Worm (Caenorhabditis elegans) whole organism, L1 larva: ENCODE data around the gene T06A10.107.
"Not testable (repeated sequence)": the region's sequence is repeated elsewhere in the genome, so short reads cannot be mapped to it uniquely, and the experiment has no call there.

Experiments
- F16B12.6 ChIP-seq: fragments of 150-350 bp; optimal IDR thresholded peaks from 2 replicates; lab custom pipeline; 2014; ENCODE audit warnings: missing biosample characterization, missing genetic modification characterization
- aha-1 ChIP-seq: fragments of 150-350 bp; optimal IDR thresholded peaks from 2 replicates; lab custom pipeline; 2014; ENCODE audit warnings: missing biosample characterization, missing genetic modification characterization
- blmp-1 ChIP-seq: fragments of 150-350 bp; optimal IDR thresholded peaks from 2 replicates; lab custom pipeline; 2014; ENCODE audit warnings: missing biosample characterization, missing genetic modification characterization
- ceh-88 ChIP-seq: fragments of 200-800 bp; sonication (Bioruptor generic); IDR thresholded peaks from 2 replicates; pipeline ENCODE4 v1.3.6; 2022; ENCODE audit warnings: missing genetic modification characterization, missing compliant biosample characterization
- ceh-90 ChIP-seq: sonication (generic microtip); optimal IDR thresholded peaks from 2 replicates; lab custom pipeline; 2016; ENCODE audit warnings: missing genetic modification characterization, missing compliant biosample characterization
- dpl-1 ChIP-seq, 3 experiments: fragments of 150-350 bp in 2 of 3; sonication (generic microtip) in 1 of 3; optimal IDR thresholded peaks; 2 replicates each; lab custom pipeline; 2014 to 2017; ENCODE audit warnings: missing biosample characterization in 3 of 3, missing genetic modification characterization in 3 of 3, missing genetic modification reagents in 3 of 3
- dsc-1 ChIP-seq: sonication (generic microtip); optimal IDR thresholded peaks from 2 replicates; lab custom pipeline; 2016; ENCODE audit warnings: mild to moderate bottlenecking, missing genetic modification characterization, missing compliant biosample characterization
- efl-1 ChIP-seq, 4 experiments: fragments of 150-350 bp; optimal IDR thresholded peaks in 3 of 4; peaks in 1 of 4; 1 replicate in 1 of 4; 2 replicates in 3 of 4; lab custom pipeline; 2014; ENCODE audit warnings: missing biosample characterization in 2 of 4, missing genetic modification characterization in 2 of 4, missing genetic modification reagents in 2 of 4
- elt-2 ChIP-seq: sonication (generic microtip); optimal IDR thresholded peaks from 2 replicates; lab custom pipeline; 2016; ENCODE audit warnings: missing genetic modification characterization, mild to moderate bottlenecking, inconsistent platforms, missing compliant biosample characterization, missing genetic modification reagents
- fkh-4 ChIP-seq: sonication (generic microtip); optimal IDR thresholded peaks from 2 replicates; lab custom pipeline; 2016; ENCODE audit warnings: missing compliant biosample characterization, missing genetic modification characterization, borderline replicate concordance
- fkh-8 ChIP-seq: sonication (generic microtip); optimal IDR thresholded peaks from 2 replicates; lab custom pipeline; 2016; ENCODE audit warnings: mild to moderate bottlenecking, missing genetic modification characterization, missing compliant biosample characterization
- grh-1 ChIP-seq: fragments of 200-800 bp; sonication (Bioruptor generic); IDR thresholded peaks from 2 replicates; pipeline ENCODE4 v1.3.6; 2022; ENCODE audit warnings: missing genetic modification reagents, missing genetic modification characterization, missing compliant biosample characterization
- hpl-2 ChIP-seq: fragments of 150-350 bp; optimal IDR thresholded peaks from 2 replicates; lab custom pipeline; 2014; ENCODE audit warnings: missing biosample characterization, missing genetic modification reagents, missing genetic modification characterization
- isw-1 ChIP-seq: fragments of 200-800 bp; sonication (Bioruptor generic); IDR thresholded peaks from 2 replicates; pipeline ENCODE4 v1.3.6; 2022; ENCODE audit warnings: missing genetic modification characterization, missing compliant biosample characterization
- lin-13 ChIP-seq: fragments of 150-350 bp; optimal IDR thresholded peaks from 2 replicates; lab custom pipeline; 2014; ENCODE audit warnings: missing biosample characterization, missing genetic modification reagents, missing genetic modification characterization
- lin-14 ChIP-seq: fragments of 200-800 bp; sonication (Bioruptor generic); optimal IDR thresholded peaks from 2 replicates; lab custom pipeline; 2018; ENCODE audit warnings: mild to moderate bottlenecking, missing genetic modification characterization, moderate library complexity, missing compliant biosample characterization
- lin-15B ChIP-seq: fragments of 150-350 bp; sonication (generic microtip); optimal IDR thresholded peaks from 3 replicates; lab custom pipeline; 2014; ENCODE audit warnings: missing biosample characterization, missing genetic modification characterization
- lin-35 ChIP-seq, 2 experiments: fragments of 150-350 bp; optimal IDR thresholded peaks; 2 replicates each; lab custom pipeline; 2014; ENCODE audit warnings: missing biosample characterization in 2 of 2, missing genetic modification characterization in 2 of 2, missing genetic modification reagents in 2 of 2
- lsy-2 ChIP-seq, 2 experiments: fragments of 150-350 bp; optimal IDR thresholded peaks; 2 replicates each; lab custom pipeline; 2014; ENCODE audit warnings: missing biosample characterization in 2 of 2, missing genetic modification characterization in 2 of 2
- mab-9 ChIP-seq: fragments of 200-800 bp; sonication (Bioruptor generic); IDR thresholded peaks from 2 replicates; pipeline ENCODE4 v1.3.6; 2022; ENCODE audit warnings: missing genetic modification reagents, missing genetic modification characterization, missing compliant biosample characterization
- mef-2 ChIP-seq: fragments of 150-350 bp; optimal IDR thresholded peaks from 2 replicates; lab custom pipeline; 2014; ENCODE audit warnings: missing biosample characterization, missing genetic modification characterization
- nhr-11 ChIP-seq: fragments of 150-350 bp; optimal IDR thresholded peaks from 2 replicates; lab custom pipeline; 2014; ENCODE audit warnings: missing biosample characterization, missing genetic modification characterization
- nhr-19 ChIP-seq: fragments of 200-800 bp; sonication (Bioruptor generic); conservative IDR thresholded peaks from 2 replicates; pipeline ENCODE4 v1.3.6; 2022; ENCODE audit warnings: missing genetic modification characterization, missing compliant biosample characterization
- nhr-20 ChIP-seq: sonication (generic microtip); optimal IDR thresholded peaks from 2 replicates; lab custom pipeline; 2016; ENCODE audit warnings: mild to moderate bottlenecking, missing genetic modification characterization, missing compliant biosample characterization
- nhr-47 ChIP-seq: sonication (generic microtip); optimal IDR thresholded peaks from 2 replicates; lab custom pipeline; 2016; ENCODE audit warnings: mild to moderate bottlenecking, missing genetic modification characterization, moderate library complexity, missing compliant biosample characterization
- nhr-71 ChIP-seq: sonication (generic microtip); optimal IDR thresholded peaks from 2 replicates; lab custom pipeline; 2016; ENCODE audit warnings: mild to moderate bottlenecking, missing genetic modification characterization, moderate library complexity, missing compliant biosample characterization
- nhr-76 ChIP-seq: sonication (generic microtip); optimal IDR thresholded peaks from 2 replicates; lab custom pipeline; 2017; ENCODE audit warnings: missing biosample characterization, missing genetic modification characterization
- nhr-84 ChIP-seq: sonication (generic microtip); optimal IDR thresholded peaks from 2 replicates; lab custom pipeline; 2017; ENCODE audit warnings: missing biosample characterization, missing genetic modification characterization
- nhr-85 ChIP-seq: sonication (generic microtip); peaks from one replicate; lab custom pipeline; 2016; ENCODE audit warnings: missing genetic modification characterization, inconsistent platforms, missing compliant biosample characterization
- nhr-90 ChIP-seq: sonication (generic microtip); optimal IDR thresholded peaks from 2 replicates; lab custom pipeline; 2016; ENCODE audit warnings: mild to moderate bottlenecking, missing genetic modification characterization, missing compliant biosample characterization; ENCODE audit not compliant: poor library complexity
- pax-3 ChIP-seq: fragments of 200-800 bp; sonication (Bioruptor generic); optimal IDR thresholded peaks from 2 replicates; lab custom pipeline; 2018; ENCODE audit warnings: mild to moderate bottlenecking, missing genetic modification characterization, moderate library complexity, missing compliant biosample characterization
- pqm-1 ChIP-seq: sonication (generic microtip); optimal IDR thresholded peaks from 3 replicates; lab custom pipeline; 2017; ENCODE audit warnings: missing biosample characterization, missing genetic modification characterization
- rnt-1 ChIP-seq: sonication (generic microtip); optimal IDR thresholded peaks from 2 replicates; lab custom pipeline; 2016; ENCODE audit warnings: mild to moderate bottlenecking, missing genetic modification characterization, moderate library complexity, missing compliant biosample characterization
- snu-23 ChIP-seq: sonication (generic microtip); optimal IDR thresholded peaks from 2 replicates; lab custom pipeline; 2016; ENCODE audit warnings: missing genetic modification characterization, missing compliant biosample characterization
- sox-4 ChIP-seq: sonication (generic microtip); optimal IDR thresholded peaks from 2 replicates; lab custom pipeline; 2016; ENCODE audit warnings: missing genetic modification characterization, missing compliant biosample characterization
- swsn-7 ChIP-seq: sonication (generic microtip); optimal IDR thresholded peaks from 2 replicates; lab custom pipeline; 2016; ENCODE audit warnings: missing genetic modification characterization, missing compliant biosample characterization
- tbx-2 ChIP-seq: sonication (generic microtip); optimal IDR thresholded peaks from 2 replicates; lab custom pipeline; 2016; ENCODE audit warnings: missing genetic modification characterization, missing compliant biosample characterization
- unc-130 ChIP-seq: fragments of 150-350 bp; optimal IDR thresholded peaks from 2 replicates; lab custom pipeline; 2017; ENCODE audit warnings: missing biosample characterization, missing genetic modification characterization, inconsistent platforms
- unc-62 ChIP-seq: fragments of 150-350 bp; optimal IDR thresholded peaks from 2 replicates; lab custom pipeline; 2014; ENCODE audit warnings: missing biosample characterization, missing genetic modification reagents, missing genetic modification characterization
- unc-86 ChIP-seq: sonication (generic microtip); optimal IDR thresholded peaks from 2 replicates; lab custom pipeline; 2016; ENCODE audit warnings: missing genetic modification characterization, missing compliant biosample characterization
- unc-98 ChIP-seq: fragments of 200-800 bp; sonication (Bioruptor generic); IDR thresholded peaks from 2 replicates; pipeline ENCODE4 v1.3.6; 2022; ENCODE audit warnings: missing genetic modification characterization, missing compliant biosample characterization
- xbp-1 ChIP-seq: sonication (generic microtip); optimal IDR thresholded peaks from 2 replicates; lab custom pipeline; 2016; ENCODE audit warnings: missing genetic modification characterization, missing compliant biosample characterization
- ztf-4 ChIP-seq: fragments of 150-350 bp; optimal IDR thresholded peaks from 2 replicates; lab custom pipeline; 2014; ENCODE audit warnings: missing biosample characterization, missing genetic modification characterization

Gene T06A10.107

ce11 chrIV:16831366-16831765 lies 36.0 kb upstream of the T06A10.107 start, which contains the start of gene clec-194:
clec-194 (plus strand) TSS chrIV:16831666.
- TF ChIP-seq nhr-84 (tag; lab: Kevin White, UChicago) (no peak), nhr-11 (tag; lab: Kevin White, UChicago) (no peak), elt-2 (tag; lab: Kevin White, UChicago) (no peak), aha-1 (tag; lab: Kevin White, UChicago) (no peak)

DNA sequence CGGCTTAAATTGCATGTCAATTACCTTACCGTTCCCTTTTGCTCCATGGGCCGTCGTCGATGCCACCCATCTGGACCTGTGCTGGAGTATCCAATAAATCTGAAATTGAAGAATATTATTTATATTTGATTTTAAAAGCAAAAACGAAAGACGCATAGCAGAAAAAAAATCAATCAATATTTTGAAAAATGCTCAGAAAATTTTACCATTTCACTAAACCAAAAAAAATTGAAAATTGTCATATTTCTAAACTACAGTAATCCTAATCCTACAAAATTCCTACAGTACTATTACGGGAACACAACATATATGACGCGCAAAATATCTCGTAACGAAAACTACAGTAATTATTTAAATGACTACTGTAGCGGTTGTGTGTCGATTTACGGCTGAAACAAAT lies 24.4 kb upstream of the T06A10.107 start, which contains the start of gene Y116A8A.150:
Gene Y116A8A.150 (minus strand): TSS at position 101 of the 400 bp plus-strand sequence.
- not testable (repeated sequence) for TF ChIP-seq rnt-1 (tag; lab: Kevin White, UChicago); nhr-47 (tag; lab: Kevin White, UChicago); ceh-88

DNA sequence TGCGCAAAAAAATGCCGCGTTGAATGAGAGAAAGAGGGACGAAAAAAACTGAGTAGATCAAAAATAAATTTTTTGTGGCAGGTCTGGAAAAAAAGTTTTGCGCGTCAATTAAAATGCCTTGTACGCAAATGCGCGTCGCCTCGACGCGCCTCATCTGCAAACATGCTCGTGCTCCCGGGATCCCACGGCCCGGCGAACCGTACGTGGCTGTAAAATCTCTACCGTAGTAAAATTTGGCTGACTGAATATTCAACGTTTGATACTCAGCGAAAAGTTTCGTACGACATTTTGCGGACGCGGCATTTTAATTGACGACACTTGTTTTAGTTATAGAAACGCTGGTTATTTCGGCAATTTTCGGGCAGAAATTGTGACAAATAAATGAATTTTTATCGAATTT lies 21.9 kb upstream of the T06A10.107 start:
- TF ChIP-seq nhr-71 (tag; lab: Kevin White, UChicago) (peak; percentile 76), efl-1 (optimal IDR thresholded peaks at IDR 0.05; lab: Kevin White, UChicago) (peak; percentile 53 to 60), efl-1 (GFP tag; optimal IDR thresholded peaks at IDR 0.05 in 1 of 2; lab: Kevin White, UChicago) (peak; percentile 14 to 96), xbp-1 (tag; lab: Kevin White, UChicago) (peak; percentile 53), mab-9 (peak; percentile 91), nhr-47 (tag; lab: Kevin White, UChicago) (peak; percentile 74), isw-1 (GFP tag; lab: Robert Waterston, UW) (peak; percentile 94), nhr-85 (tag; lab: Kevin White, UChicago) (peak; percentile 53), pax-3 (tag; lab: Kevin White, UChicago) (peak; percentile 41), lin-35 (GFP tag; optimal IDR thresholded peaks at IDR 0.05; lab: Kevin White, UChicago) (peak; percentile 0 to 49), fkh-8 (tag; lab: Kevin White, UChicago) (peak; percentile 35), unc-98 (GFP tag; lab: Robert Waterston, UW) (peak; percentile 84), nhr-90 (tag; lab: Kevin White, UChicago) (peak; percentile 36), swsn-7 (tag; lab: Kevin White, UChicago) (peak; percentile 58), lin-14 (peak; percentile 50), nhr-20 (tag; lab: Kevin White, UChicago) (peak; percentile 48), dsc-1 (peak; percentile 39), grh-1 (peak; percentile 95), dpl-1 (GFP tag; optimal IDR thresholded peaks at IDR 0.05; lab: Kevin White, UChicago) (peak in 2 of 3 experiments; percentile 23 to 29), nhr-19 (peak; percentile 98), lsy-2 (tag; optimal IDR thresholded peaks at IDR 0.05; lab: Kevin White, UChicago) (peak; percentile 63 to 76), snu-23 (GFP tag; lab: Kevin White, UChicago) (peak; percentile 29), fkh-4 (tag; lab: Kevin White, UChicago) (peak; percentile 8), unc-86 (tag; lab: Kevin White, UChicago) (peak; percentile 27), rnt-1 (tag; lab: Kevin White, UChicago) (peak; percentile 56), tbx-2 (tag; lab: Kevin White, UChicago) (peak; percentile 42), ceh-88 (peak; percentile 94), F16B12.6 (peak; percentile 71)

ce11 chrIV:16854790-16855189 lies 12.5 kb upstream of the T06A10.107 start, which contains the start of gene map-2:
map-2 (minus strand) TSS chrIV:16854890.
- TF ChIP-seq ceh-90 (tag; lab: Kevin White, UChicago) (no peak), nhr-47 (tag; lab: Kevin White, UChicago) (no peak)

ce11 chrIV:16860702-16861101 lies 6.6 kb upstream of the T06A10.107 start:
- TF ChIP-seq nhr-76 (tag; lab: Kevin White, UChicago) (no peak), ztf-4 (tag; lab: Kevin White, UChicago) (no peak), hpl-2 (GFP tag; lab: Kevin White, UChicago) (no peak), unc-130 (tag; lab: Kevin White, UChicago) (no peak), pqm-1 (tag; lab: Kevin White, UChicago) (no peak), snu-23 (GFP tag; lab: Kevin White, UChicago) (no peak), lin-13 (GFP tag; lab: Kevin White, UChicago) (no peak), mef-2 (no peak), unc-62 (no peak), lin-15B (no peak), sox-4 (tag; lab: Kevin White, UChicago) (no peak), nhr-47 (tag; lab: Kevin White, UChicago) (no peak), nhr-90 (tag; lab: Kevin White, UChicago) (no peak), fkh-8 (tag; lab: Kevin White, UChicago) (no peak), blmp-1 (tag; lab: Kevin White, UChicago) (no peak), grh-1 (no peak), lin-35 (GFP tag; optimal IDR thresholded peaks at IDR 0.05; lab: Kevin White, UChicago) (no peak)
